Fruit fly (Drosophila melanogaster) whole organism, embryonic: ENCODE results near the gene CG8673.
A peak's percentile ranks its signal among the peaks of the same experiment; 100 is the strongest.

Source experiments
- ATbp ChIP-seq: fragments of 200-800 bp; sonication (Bioruptor generic); optimal IDR thresholded peaks from 2 replicates; lab custom pipeline; 2017; ENCODE audit warnings: missing biosample characterization, mild to moderate bottlenecking, missing genetic modification characterization, missing genetic modification reagents
- Atf-2 ChIP-seq: fragments of 200-800 bp; sonication (Bioruptor generic); optimal IDR thresholded peaks from 2 replicates; lab custom pipeline; 2016; ENCODE audit warnings: missing biosample characterization, missing genetic modification characterization
- CG10321 ChIP-seq: fragments of 200-800 bp; sonication (Bioruptor generic); IDR thresholded peaks from 2 replicates; pipeline ENCODE4 v1.3.6; 2022; ENCODE audit warnings: missing biosample characterization, missing genetic modification characterization
- CG10543 ChIP-seq: fragments of 200-800 bp; sonication (Bioruptor generic); optimal IDR thresholded peaks from 3 replicates; lab custom pipeline; 2017; ENCODE audit warnings: missing biosample characterization, mild to moderate bottlenecking, missing genetic modification characterization, moderate library complexity
- CG10654 ChIP-seq: fragments of 200-800 bp; sonication (Bioruptor generic); optimal IDR thresholded peaks from 2 replicates; lab custom pipeline; 2016; ENCODE audit warnings: missing biosample characterization, missing genetic modification characterization
- CG10959 ChIP-seq: fragments of 200-800 bp; sonication (Bioruptor generic); IDR thresholded peaks from 2 replicates; pipeline ENCODE4 v1.3.6; 2022; ENCODE audit warnings: missing biosample characterization, missing genetic modification characterization
- CG11247 ChIP-seq: fragments of 200-800 bp; sonication (Bioruptor generic); IDR thresholded peaks from 2 replicates; pipeline ENCODE4 v1.3.6; 2022; ENCODE audit warnings: missing biosample characterization, missing genetic modification characterization
- CG11504 ChIP-seq: fragments of 200-800 bp; sonication (Bioruptor generic); optimal IDR thresholded peaks from 3 replicates; lab custom pipeline; 2019; ENCODE audit warnings: missing biosample characterization, mild to moderate bottlenecking, missing genetic modification characterization, moderate library complexity
- CG12155 ChIP-seq: fragments of 200-800 bp; sonication (Bioruptor generic); optimal IDR thresholded peaks from 3 replicates; lab custom pipeline; 2016; ENCODE audit warnings: missing biosample characterization, missing genetic modification characterization
- CG13424 ChIP-seq: fragments of 200-800 bp; sonication (Bioruptor generic); optimal IDR thresholded peaks from 2 replicates; lab custom pipeline; 2019; ENCODE audit warnings: missing biosample characterization, mild to moderate bottlenecking, missing genetic modification characterization, moderate library complexity
- CG15269 ChIP-seq: fragments of 200-800 bp; sonication (Bioruptor generic); optimal IDR thresholded peaks from 2 replicates; lab custom pipeline; 2018; ENCODE audit warnings: missing biosample characterization, mild to moderate bottlenecking, missing genetic modification characterization, moderate library complexity
- CG15696 ChIP-seq: fragments of 200-800 bp; sonication (Bioruptor generic); optimal IDR thresholded peaks from 2 replicates; lab custom pipeline; 2019; ENCODE audit warnings: missing biosample characterization, mild to moderate bottlenecking, missing genetic modification characterization, moderate library complexity
- CG2678 ChIP-seq: fragments of 200-800 bp; sonication (Bioruptor generic); optimal IDR thresholded peaks from 3 replicates; lab custom pipeline; 2019; ENCODE audit warnings: missing biosample characterization, mild to moderate bottlenecking, missing genetic modification characterization, moderate library complexity
- CG2889 ChIP-seq: fragments of 200-800 bp; sonication (Bioruptor generic); IDR thresholded peaks from 3 replicates; pipeline ENCODE4 v1.3.6; 2022; ENCODE audit warnings: missing biosample characterization, missing genetic modification characterization
- CG31224 ChIP-seq: fragments of 200-800 bp; sonication (Bioruptor generic); IDR thresholded peaks from 2 replicates; pipeline ENCODE4 v1.3.6; 2022; ENCODE audit warnings: missing biosample characterization, missing genetic modification characterization
- CG3163 ChIP-seq: fragments of 200-800 bp; sonication (Bioruptor generic); optimal IDR thresholded peaks from 3 replicates; lab custom pipeline; 2016; ENCODE audit warnings: missing biosample characterization, missing genetic modification characterization
- CG4424 ChIP-seq: fragments of 200-800 bp; sonication (Bioruptor generic); optimal IDR thresholded peaks from 3 replicates; lab custom pipeline; 2016; ENCODE audit warnings: missing biosample characterization, missing genetic modification characterization
- CG6813 ChIP-seq: fragments of 200-800 bp; sonication (Bioruptor generic); optimal IDR thresholded peaks from 2 replicates; lab custom pipeline; 2017; ENCODE audit warnings: missing biosample characterization, missing genetic modification characterization, mild to moderate bottlenecking, moderate library complexity, missing genetic modification reagents
- CrebB ChIP-seq: fragments of 200-800 bp; sonication (Bioruptor generic); optimal IDR thresholded peaks from 3 replicates; lab custom pipeline; 2018; ENCODE audit warnings: missing biosample characterization, mild to moderate bottlenecking, missing genetic modification characterization
- Dip2 ChIP-seq: fragments of 200-800 bp; sonication (Bioruptor generic); IDR thresholded peaks from 2 replicates; pipeline ENCODE4 v1.3.6; 2022; ENCODE audit warnings: missing biosample characterization, missing genetic modification characterization
- HLHmδ ChIP-seq: fragments of 200-800 bp; sonication (Bioruptor generic); optimal IDR thresholded peaks from 2 replicates; lab custom pipeline; 2018; ENCODE audit warnings: missing biosample characterization, mild to moderate bottlenecking, missing genetic modification characterization, moderate library complexity
- Hand ChIP-seq: fragments of 200-800 bp; sonication (Bioruptor generic); optimal IDR thresholded peaks from 2 replicates; lab custom pipeline; 2017; ENCODE audit warnings: mild to moderate bottlenecking, missing biosample characterization, missing genetic modification reagents, missing genetic modification characterization
- HmgD ChIP-seq: fragments of 200-800 bp; sonication (Bioruptor generic); optimal IDR thresholded peaks from 3 replicates; lab custom pipeline; 2016; ENCODE audit warnings: missing biosample characterization, missing genetic modification characterization
- Hr39 ChIP-seq: fragments of >200 bp; optimal IDR thresholded peaks from 2 replicates; lab custom pipeline; 2017
- Mrtf ChIP-seq: fragments of 200-800 bp; sonication (Bioruptor generic); IDR thresholded peaks from 3 replicates; pipeline ENCODE4 v1.3.6; 2022; ENCODE audit warnings: missing biosample characterization, missing genetic modification characterization
- NC2α ChIP-seq: fragments of 200-800 bp; sonication (Bioruptor generic); optimal IDR thresholded peaks from 2 replicates; lab custom pipeline; 2016; ENCODE audit warnings: missing biosample characterization, missing genetic modification characterization
- NFAT ChIP-seq: fragments of 200-800 bp; sonication (Bioruptor generic); IDR thresholded peaks from 2 replicates; pipeline ENCODE4 v1.3.6; 2022; ENCODE audit warnings: missing biosample characterization, missing genetic modification characterization
- Spps ChIP-seq: fragments of 200-800 bp; sonication (Bioruptor generic); optimal IDR thresholded peaks from 2 replicates; lab custom pipeline; 2018; ENCODE audit warnings: missing biosample characterization, mild to moderate bottlenecking, missing genetic modification characterization
- Usf ChIP-seq: fragments of 200-800 bp; sonication (Bioruptor generic); optimal IDR thresholded peaks from 2 replicates; lab custom pipeline; 2017; ENCODE audit warnings: missing genotype, missing biosample characterization, missing genetic modification characterization
- Xbp1 ChIP-seq: fragments of 200-800 bp; sonication (Bioruptor generic); optimal IDR thresholded peaks from 3 replicates; lab custom pipeline; 2016; ENCODE audit warnings: missing biosample characterization, mild to moderate bottlenecking, missing genetic modification characterization
- abd-A ChIP-seq: fragments of 200-800 bp; sonication (Bioruptor generic); optimal IDR thresholded peaks from 3 replicates; lab custom pipeline; 2019; ENCODE audit warnings: missing biosample characterization, mild to moderate bottlenecking, missing genetic modification characterization, moderate library complexity
- ato ChIP-seq: fragments of 200-800 bp; sonication (Bioruptor generic); IDR thresholded peaks from 2 replicates; pipeline ENCODE4 v1.3.6; 2022; ENCODE audit warnings: missing biosample characterization, missing genetic modification characterization; ENCODE audit not compliant: partially characterized antibody
- cg ChIP-seq: fragments of 200-800 bp; sonication (Bioruptor generic); optimal IDR thresholded peaks from 3 replicates; lab custom pipeline; 2019; ENCODE audit warnings: missing biosample characterization, mild to moderate bottlenecking, missing genetic modification characterization, moderate library complexity
- ci ChIP-seq: fragments of 200-800 bp; sonication (Bioruptor generic); IDR thresholded peaks from 3 replicates; pipeline ENCODE4 v1.3.6; 2022; ENCODE audit warnings: missing biosample characterization, missing genetic modification characterization
- exex ChIP-seq: fragments of 200-800 bp; sonication (Bioruptor generic); optimal IDR thresholded peaks from 4 replicates; lab custom pipeline; 2018; ENCODE audit warnings: missing biosample characterization, mild to moderate bottlenecking, missing genetic modification characterization, moderate library complexity
- ftz-f1 ChIP-seq: fragments of 200-800 bp; sonication (Bioruptor generic); optimal IDR thresholded peaks from 2 replicates; lab custom pipeline; 2016; ENCODE audit warnings: missing biosample characterization, missing genetic modification characterization
- kah ChIP-seq: fragments of 200-800 bp; sonication (Bioruptor generic); optimal IDR thresholded peaks from 2 replicates; lab custom pipeline; 2018; ENCODE audit warnings: missing biosample characterization, mild to moderate bottlenecking, missing genetic modification characterization
- lov ChIP-seq, 2 experiments: fragments of 200-800 bp in 1 of 2; fragments of >200 bp in 1 of 2; sonication (Bioruptor generic) in 1 of 2; IDR thresholded peaks in 1 of 2; optimal IDR thresholded peaks in 1 of 2; 2 replicates in 1 of 2; 3 replicates in 1 of 2; pipeline versions ENCODE4 v1.3.6 to Lab custom; 2017 to 2022; ENCODE audit warnings: missing biosample characterization in 1 of 2, missing genetic modification characterization in 1 of 2
- nerfin-2 ChIP-seq: fragments of 200-800 bp; sonication (Bioruptor generic); IDR thresholded peaks from 2 replicates; pipeline ENCODE4 v1.3.6; 2022; ENCODE audit warnings: missing biosample characterization, missing genetic modification characterization; ENCODE audit not compliant: partially characterized antibody
- oc ChIP-seq: fragments of 200-800 bp; sonication (Bioruptor generic); optimal IDR thresholded peaks from 2 replicates; lab custom pipeline; 2018; ENCODE audit warnings: missing biosample characterization, mild to moderate bottlenecking, missing genetic modification characterization, moderate library complexity
- pan ChIP-seq, 4 experiments: fragments of >200 bp in 3 of 4; fragments of 200-800 bp in 1 of 4; sonication (Bioruptor generic) in 1 of 4; optimal IDR thresholded peaks in 3 of 4; IDR thresholded peaks in 1 of 4; 2 replicates each; pipeline versions ENCODE4 v1.3.6 to Lab custom; 2017 to 2022; ENCODE audit warnings: missing biosample characterization in 2 of 4, missing genetic modification characterization in 2 of 4, mixed read lengths in 1 of 4
- run ChIP-seq: fragments of 200-800 bp; sonication (Bioruptor generic); optimal IDR thresholded peaks from 3 replicates; lab custom pipeline; 2018; ENCODE audit warnings: missing biosample characterization, mild to moderate bottlenecking, missing genetic modification characterization
- sisA ChIP-seq: fragments of 200-800 bp; sonication (Bioruptor generic); IDR thresholded peaks from 2 replicates; pipeline ENCODE4 v1.3.6; 2022; ENCODE audit warnings: missing biosample characterization, missing genetic modification characterization
- stwl ChIP-seq: fragments of 200-800 bp; sonication (Bioruptor generic); optimal IDR thresholded peaks from 3 replicates; lab custom pipeline; 2018; ENCODE audit warnings: missing biosample characterization, mild to moderate bottlenecking, missing genetic modification characterization, moderate library complexity
- tio ChIP-seq: fragments of 200-800 bp; sonication (Bioruptor generic); optimal IDR thresholded peaks from 2 replicates; lab custom pipeline; 2017; ENCODE audit warnings: missing biosample characterization, missing genetic modification characterization, inconsistent platforms
- tll ChIP-seq, 2 experiments: fragments of 200-800 bp in 1 of 2; fragments of >200 bp in 1 of 2; sonication (Bioruptor generic) in 1 of 2; optimal IDR thresholded peaks; 2 replicates each; lab custom pipeline; 2017 to 2019; ENCODE audit warnings: missing biosample characterization in 2 of 2, missing genetic modification characterization in 2 of 2, mild to moderate bottlenecking in 1 of 2, moderate library complexity in 1 of 2
- trem ChIP-seq: fragments of 200-800 bp; optimal IDR thresholded peaks from 3 replicates; lab custom pipeline; 2019; ENCODE audit warnings: missing biosample characterization, mild to moderate bottlenecking, missing genetic modification characterization, moderate library complexity
- tup ChIP-seq: fragments of 200-800 bp; sonication (Bioruptor generic); optimal IDR thresholded peaks from 2 replicates; lab custom pipeline; 2016; ENCODE audit warnings: missing biosample characterization, mild to moderate bottlenecking, missing genetic modification characterization, moderate library complexity
- zf30C ChIP-seq: fragments of 200-800 bp; sonication (Bioruptor generic); optimal IDR thresholded peaks from 3 replicates; lab custom pipeline; 2018; ENCODE audit warnings: missing biosample characterization, mild to moderate bottlenecking, missing genetic modification characterization

Gene CG8673

DNA sequence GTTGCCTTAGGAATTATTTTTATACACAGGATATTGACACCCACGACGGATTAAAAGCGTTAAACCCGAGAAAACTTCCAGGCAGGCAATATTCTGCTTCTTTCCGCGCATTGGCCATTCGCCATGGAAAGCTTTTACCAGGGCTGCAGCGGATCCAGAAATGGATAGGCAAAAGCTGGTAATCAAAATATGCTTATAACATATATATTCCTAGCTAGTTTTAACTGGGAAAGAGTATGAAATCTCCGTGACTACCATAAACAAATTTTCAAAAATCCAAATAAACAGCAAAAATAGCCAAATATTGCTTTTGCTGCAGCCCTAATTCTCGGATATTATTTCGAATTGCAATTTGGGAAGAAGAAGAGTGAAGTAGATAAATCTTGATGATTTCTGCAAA, 35.4 kb downstream of the CG8673 start, which contains the start of the genes PAPLA1 and Rbsn-5 (continued):
- peak; percentile 92 for TF ChIP-seq CG12155
- peak; percentile 88 for TF ChIP-seq NC2α (GFP tag; lab: Kevin White, UChicago)
- no peak for TF ChIP-seq HLHmδ (GFP tag; lab: Kevin White, UChicago)
- peak; percentile 96 for TF ChIP-seq sisA
- TF ChIP-seq Usf (GFP tag; lab: Kevin White, UChicago), result peak; percentile 82
- TF ChIP-seq CG31224 (GFP tag; lab: Robert Waterston, UW), result peak; percentile 89
- peak; percentile 97 for TF ChIP-seq abd-A
- TF ChIP-seq CG2889 (GFP tag; lab: Robert Waterston, UW), result peak; percentile 93
- TF ChIP-seq CG6813 (GFP tag; lab: Kevin White, UChicago), result peak; percentile 80
- peak; percentile 81 for TF ChIP-seq CG3163 (GFP tag; lab: Kevin White, UChicago)
- TF ChIP-seq CG11247 (GFP tag; lab: Robert Waterston, UW), result peak; percentile 89
- peak; percentile 87 for TF ChIP-seq Mrtf (GFP tag; lab: Robert Waterston, UW)
- no peak for TF ChIP-seq zf30C (GFP tag; lab: Kevin White, UChicago)
- no peak for TF ChIP-seq tll (GFP tag; optimal IDR thresholded peaks at IDR 0.05; lab: Kevin White, UChicago)
- TF ChIP-seq Dip2 (GFP tag; lab: Robert Waterston, UW), result no peak
- peak; percentile 59 for TF ChIP-seq CG10321
- TF ChIP-seq oc (tag; lab: Kevin White, UChicago), result peak; percentile 98
- TF ChIP-seq CG4424, result peak; percentile 96
- TF ChIP-seq CG15269, result peak; percentile 93
- TF ChIP-seq Xbp1 (GFP tag; lab: Kevin White, UChicago), result peak; percentile 97
- peak; percentile 95 for TF ChIP-seq CG2678 (tag; lab: Kevin White, UChicago)
- TF ChIP-seq tio (GFP tag; lab: Kevin White, UChicago), result peak; percentile 94
- TF ChIP-seq trem (tag; lab: Kevin White, UChicago), result peak; percentile 84
- no peak for TF ChIP-seq pan (optimal IDR thresholded peaks at IDR 0.05; lab: Kevin White, UChicago)
- peak in 1 of 2 experiments; percentile 95 for TF ChIP-seq pan (GFP tag; optimal IDR thresholded peaks at IDR 0.05 in 1 of 2, IDR thresholded peaks at IDR 0.05 in 1 of 2)
- TF ChIP-seq CG15696 (tag; lab: Kevin White, UChicago), result peak; percentile 86
- peak; percentile 77 for TF ChIP-seq kah (GFP tag; lab: Kevin White, UChicago)
- TF ChIP-seq run, result peak; percentile 76
- TF ChIP-seq CG13424 (tag; lab: Kevin White, UChicago), result peak; percentile 96
- TF ChIP-seq nerfin-2, result no peak
- TF ChIP-seq lov (optimal IDR thresholded peaks at IDR 0.05; lab: Kevin White, UChicago), result no peak
- peak; percentile 87 for TF ChIP-seq lov (GFP tag; IDR thresholded peaks at IDR 0.05; lab: Robert Waterston, UW)
- peak; percentile 94 for TF ChIP-seq HmgD (GFP tag; lab: Kevin White, UChicago)
- TF ChIP-seq CG11504 (tag; lab: Kevin White, UChicago), result peak; percentile 92
- TF ChIP-seq exex (tag; lab: Kevin White, UChicago), result peak; percentile 93
- no peak for TF ChIP-seq ato (GFP tag; lab: Robert Waterston, UW)
- TF ChIP-seq tup (GFP tag; lab: Kevin White, UChicago), result peak; percentile 86
- no peak for TF ChIP-seq cg
- TF ChIP-seq CrebB, result peak; percentile 88
- TF ChIP-seq ATbp (GFP tag; lab: Kevin White, UChicago), result peak; percentile 83
- peak; percentile 92 for TF ChIP-seq ci
- peak; percentile 48 for TF ChIP-seq ftz-f1 (GFP tag; lab: Kevin White, UChicago)
- TF ChIP-seq stwl (tag; lab: Kevin White, UChicago), result peak; percentile 65
- TF ChIP-seq Hand (GFP tag; lab: Kevin White, UChicago), result peak; percentile 82
- TF ChIP-seq CG10654, result peak; percentile 94
- peak; percentile 72 for TF ChIP-seq CG10959 (GFP tag; lab: Robert Waterston, UW)
- peak; percentile 94 for TF ChIP-seq Atf-2 (GFP tag; lab: Kevin White, UChicago)
- TF ChIP-seq Hr39 (lab: Kevin White, UChicago), result no peak
- TF ChIP-seq Spps (tag; lab: Kevin White, UChicago), result peak; percentile 83
- TF ChIP-seq CG10543 (GFP tag; lab: Kevin White, UChicago), result peak; percentile 94
- peak; percentile 90 for TF ChIP-seq NFAT
